Worm (Caenorhabditis elegans) whole organism, L3 larva: ENCODE data around the gene C03B1.17.

Source experiments
- R02D3.7 ChIP-seq: fragments of 150-350 bp; optimal IDR thresholded peaks from 2 replicates; lab custom pipeline; 2014; ENCODE audit warnings: missing biosample characterization, missing genetic modification characterization
- egl-27 ChIP-seq: sonication (generic microtip); optimal IDR thresholded peaks from 4 replicates; lab custom pipeline; 2017; ENCODE audit warnings: missing biosample characterization, missing genetic modification reagents, missing genetic modification characterization
- elt-1 ChIP-seq: fragments of 150-350 bp; optimal IDR thresholded peaks from 2 replicates; lab custom pipeline; 2014; ENCODE audit warnings: missing biosample characterization, missing genetic modification characterization
- jun-1 ChIP-seq: fragments of 150-350 bp; optimal IDR thresholded peaks from 2 replicates; lab custom pipeline; 2014; ENCODE audit warnings: missing biosample characterization, missing genetic modification reagents, missing genetic modification characterization
- mml-1 ChIP-seq: fragments of 150-350 bp; sonication (generic microtip); optimal IDR thresholded peaks from 3 replicates; lab custom pipeline; 2014; ENCODE audit warnings: missing biosample characterization, missing genetic modification characterization
- nhr-11 ChIP-seq: fragments of 150-350 bp; optimal IDR thresholded peaks from 2 replicates; lab custom pipeline; 2014; ENCODE audit warnings: missing biosample characterization, missing genetic modification characterization
- skn-1 ChIP-seq: fragments of 150-350 bp; optimal IDR thresholded peaks from 2 replicates; lab custom pipeline; 2014; ENCODE audit warnings: missing biosample characterization, missing genetic modification characterization
- zag-1 ChIP-seq: fragments of 150-350 bp; optimal IDR thresholded peaks from 2 replicates; lab custom pipeline; 2014; ENCODE audit warnings: missing biosample characterization, missing genetic modification characterization

DNA sequence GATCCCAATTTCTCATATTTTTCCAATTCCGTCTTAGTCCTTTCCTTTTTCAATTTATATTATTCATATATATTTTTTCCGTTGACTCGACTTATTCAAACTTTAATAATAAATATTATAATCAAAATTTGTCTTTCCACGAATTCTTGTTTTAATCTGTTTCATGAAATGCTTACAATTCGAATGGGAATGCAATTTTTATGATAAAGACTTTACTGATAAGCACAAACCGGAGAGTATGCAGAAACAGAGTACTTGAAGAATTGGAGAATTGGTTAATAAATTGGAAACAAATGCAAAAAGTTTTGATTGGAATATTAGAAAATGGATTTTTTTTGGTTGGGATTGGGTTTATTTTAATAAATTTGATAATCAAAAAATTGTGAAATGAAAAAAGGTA is 34.8 kb downstream of the C03B1.17 start:
- TF ChIP-seq R02D3.7 (tag; lab: Kevin White, UChicago) (no peak), skn-1 (tag; lab: Kevin White, UChicago) (no peak), jun-1 (no peak), elt-1 (tag; lab: Kevin White, UChicago) (no peak), mml-1 (tag; lab: Kevin White, UChicago) (no peak), nhr-11 (no peak), zag-1 (no peak), egl-27 (no peak)
